Fruit fly (Drosophila melanogaster): ENCODE results near the gene atk.

DNA sequence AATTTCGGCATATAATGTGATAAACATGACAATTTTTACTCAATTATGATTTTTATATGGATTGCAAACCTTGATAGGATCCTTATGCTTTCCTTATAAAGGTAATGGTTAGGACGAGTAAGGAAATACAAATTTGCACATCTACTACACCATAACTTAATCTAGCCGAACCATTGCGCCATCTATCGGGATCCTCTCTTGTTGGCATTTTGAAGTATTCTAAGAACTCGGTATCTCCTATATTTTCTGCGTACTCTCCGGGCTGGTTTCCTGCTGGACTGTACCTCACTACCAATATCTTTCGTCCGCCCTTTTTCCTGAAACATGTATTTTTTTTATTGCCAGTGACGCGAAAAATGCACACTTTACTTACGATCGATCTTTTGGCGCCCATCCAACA is at the start of gene atk:
- TF ChIP-seq Snoo (tag; optimal IDR thresholded peaks at IDR 0.05) (no peak), D1 (tag; optimal IDR thresholded peaks at IDR 0.05) (no peak), Pif1A (GFP tag; optimal IDR thresholded peaks at IDR 0.05) (no peak), CG12605 (GFP tag; IDR thresholded peaks at IDR 0.05) (no peak), CG17806 (tag; optimal IDR thresholded peaks at IDR 0.05) (no peak), CG9948 (tag; optimal IDR thresholded peaks at IDR 0.05) (no peak), rn (GFP tag; IDR thresholded peaks at IDR 0.05) (no peak), gl (tag; optimal IDR thresholded peaks at IDR 0.05) (no peak), CG13204 (GFP tag; optimal IDR thresholded peaks at IDR 0.05) (no peak), fd96Ca (GFP tag; IDR thresholded peaks at IDR 0.05) (no peak)
